Worm (Caenorhabditis elegans) whole organism, L3 larva: Measurements from ENCODE around the gene wht-6.
A peak's percentile ranks its signal among the peaks of the same experiment; 100 is the strongest.

Source experiments
- R02D3.7 ChIP-seq: fragments of 150-350 bp; optimal IDR thresholded peaks from 2 replicates; lab custom pipeline; 2014; ENCODE audit warnings: missing biosample characterization, missing genetic modification characterization
- ama-1 ChIP-seq: fragments of 150-350 bp; optimal IDR thresholded peaks from 2 replicates; lab custom pipeline; 2018
- ceh-28 ChIP-seq: fragments of 150-350 bp; optimal IDR thresholded peaks from 2 replicates; lab custom pipeline; 2014; ENCODE audit warnings: missing biosample characterization, missing genetic modification reagents, missing genetic modification characterization
- ceh-9 ChIP-seq: sonication (generic microtip); optimal IDR thresholded peaks from 2 replicates; lab custom pipeline; 2018; ENCODE audit warnings: missing biosample characterization, missing genetic modification characterization
- daf-12 ChIP-seq: fragments of 150-350 bp; optimal IDR thresholded peaks from 2 replicates; lab custom pipeline; 2014; ENCODE audit warnings: missing biosample characterization, missing genetic modification reagents, missing genetic modification characterization
- egl-27 ChIP-seq: sonication (generic microtip); optimal IDR thresholded peaks from 4 replicates; lab custom pipeline; 2017; ENCODE audit warnings: missing biosample characterization, missing genetic modification reagents, missing genetic modification characterization
- egl-5 ChIP-seq: fragments of 150-350 bp; optimal IDR thresholded peaks from 2 replicates; lab custom pipeline; 2017; ENCODE audit warnings: missing biosample characterization, missing genetic modification reagents, missing genetic modification characterization, inconsistent platforms
- elt-1 ChIP-seq: fragments of 150-350 bp; optimal IDR thresholded peaks from 2 replicates; lab custom pipeline; 2014; ENCODE audit warnings: missing biosample characterization, missing genetic modification characterization
- elt-2 ChIP-seq: sonication (generic microtip); optimal IDR thresholded peaks from 2 replicates; lab custom pipeline; 2016; ENCODE audit warnings: missing genetic modification reagents, mild to moderate bottlenecking, missing genetic modification characterization, missing compliant biosample characterization
- elt-3 ChIP-seq, 3 experiments: fragments of 150-350 bp in 1 of 3; sonication (generic microtip) in 2 of 3; optimal IDR thresholded peaks; 2 replicates in 2 of 3; 4 replicates in 1 of 3; lab custom pipeline; 2014 to 2017; ENCODE audit warnings: missing biosample characterization in 3 of 3, missing genetic modification characterization in 3 of 3
- eor-1 ChIP-seq, 2 experiments: fragments of 150-350 bp; optimal IDR thresholded peaks; 2 replicates each; lab custom pipeline; 2014 to 2018; ENCODE audit warnings: missing biosample characterization in 2 of 2, missing genetic modification characterization in 2 of 2
- fkh-10 ChIP-seq: sonication (generic microtip); optimal IDR thresholded peaks from 2 replicates; lab custom pipeline; 2017; ENCODE audit warnings: missing biosample characterization, missing genetic modification reagents, missing genetic modification characterization
- fkh-2 ChIP-seq: fragments of 150-350 bp; optimal IDR thresholded peaks from 2 replicates; lab custom pipeline; 2014; ENCODE audit warnings: missing biosample characterization, missing genetic modification reagents, missing genetic modification characterization
- hmg-11 ChIP-seq: sonication (generic microtip); optimal IDR thresholded peaks from 2 replicates; lab custom pipeline; 2016; ENCODE audit warnings: missing genetic modification characterization, missing compliant biosample characterization
- jun-1 ChIP-seq: fragments of 150-350 bp; optimal IDR thresholded peaks from 2 replicates; lab custom pipeline; 2014; ENCODE audit warnings: missing biosample characterization, missing genetic modification reagents, missing genetic modification characterization
- lin-15B ChIP-seq: fragments of 150-350 bp; optimal IDR thresholded peaks from 2 replicates; lab custom pipeline; 2014; ENCODE audit warnings: missing biosample characterization, missing genetic modification characterization
- lin-39 ChIP-seq: fragments of 150-350 bp; optimal IDR thresholded peaks from 2 replicates; lab custom pipeline; 2018; ENCODE audit warnings: missing biosample characterization, missing genetic modification reagents, missing genetic modification characterization
- lsy-12 ChIP-seq: sonication (generic microtip); optimal IDR thresholded peaks from 2 replicates; lab custom pipeline; 2016; ENCODE audit warnings: mild to moderate bottlenecking, missing genetic modification characterization, missing compliant biosample characterization
- mdl-1 ChIP-seq: fragments of 150-350 bp; optimal IDR thresholded peaks from 2 replicates; lab custom pipeline; 2014; ENCODE audit warnings: missing biosample characterization, missing genetic modification characterization
- mml-1 ChIP-seq: fragments of 150-350 bp; sonication (generic microtip); optimal IDR thresholded peaks from 3 replicates; lab custom pipeline; 2014; ENCODE audit warnings: missing biosample characterization, missing genetic modification characterization
- nfya-1 ChIP-seq: sonication (generic microtip); optimal IDR thresholded peaks from 2 replicates; lab custom pipeline; 2017; ENCODE audit warnings: missing genetic modification characterization, mild to moderate bottlenecking, missing compliant biosample characterization, antibody characterized with exemption, moderate library complexity; ENCODE audit not compliant: insufficient read depth
- nhr-11 ChIP-seq: fragments of 150-350 bp; optimal IDR thresholded peaks from 2 replicates; lab custom pipeline; 2014; ENCODE audit warnings: missing biosample characterization, missing genetic modification characterization
- nhr-12 ChIP-seq: fragments of 150-350 bp; optimal IDR thresholded peaks from 2 replicates; lab custom pipeline; 2014; ENCODE audit warnings: missing biosample characterization, missing genetic modification characterization
- nhr-23 ChIP-seq: fragments of 150-350 bp; optimal IDR thresholded peaks from 2 replicates; lab custom pipeline; 2014; ENCODE audit warnings: missing biosample characterization, missing genetic modification reagents, missing genetic modification characterization
- nhr-237 ChIP-seq: fragments of 150-350 bp; optimal IDR thresholded peaks from 2 replicates; lab custom pipeline; 2014; ENCODE audit warnings: missing biosample characterization, missing genetic modification characterization
- nhr-25 ChIP-seq: sonication (generic microtip); optimal IDR thresholded peaks from 2 replicates; lab custom pipeline; 2017; ENCODE audit warnings: missing biosample characterization, missing genetic modification characterization
- nhr-43 ChIP-seq: sonication (generic microtip); optimal IDR thresholded peaks from 2 replicates; lab custom pipeline; 2016; ENCODE audit warnings: mild to moderate bottlenecking, missing genetic modification characterization, missing compliant biosample characterization; ENCODE audit not compliant: poor library complexity, severe bottlenecking
- nhr-67 ChIP-seq: fragments of 150-350 bp; optimal IDR thresholded peaks from 2 replicates; lab custom pipeline; 2014; ENCODE audit warnings: missing biosample characterization, missing genetic modification characterization
- nhr-76 ChIP-seq: fragments of 150-350 bp; sonication (generic microtip); optimal IDR thresholded peaks from 5 replicates; lab custom pipeline; 2014; ENCODE audit warnings: missing biosample characterization, missing genetic modification characterization
- nhr-77 ChIP-seq: fragments of 150-350 bp; optimal IDR thresholded peaks from 2 replicates; lab custom pipeline; 2014; ENCODE audit warnings: missing biosample characterization, missing genetic modification characterization
- pha-4 ChIP-seq: fragments of 150-350 bp; optimal IDR thresholded peaks from 2 replicates; lab custom pipeline; 2014; ENCODE audit warnings: missing biosample characterization, missing genetic modification reagents, missing genetic modification characterization
- pqm-1 ChIP-seq: fragments of 150-350 bp; optimal IDR thresholded peaks from 2 replicates; lab custom pipeline; 2017; ENCODE audit warnings: missing biosample characterization, missing genetic modification characterization, inconsistent platforms
- skn-1 ChIP-seq: fragments of 150-350 bp; optimal IDR thresholded peaks from 2 replicates; lab custom pipeline; 2014; ENCODE audit warnings: missing biosample characterization, missing genetic modification characterization
- snpc-4 ChIP-seq: fragments of 150-350 bp; optimal IDR thresholded peaks from 2 replicates; lab custom pipeline; 2014; ENCODE audit warnings: missing biosample characterization, missing genetic modification characterization
- tbx-2 ChIP-seq: sonication (generic microtip); optimal IDR thresholded peaks from 2 replicates; lab custom pipeline; 2016; ENCODE audit warnings: mild to moderate bottlenecking, missing genetic modification characterization, missing compliant biosample characterization
- unc-39 ChIP-seq: sonication (generic microtip); optimal IDR thresholded peaks from 4 replicates; lab custom pipeline; 2017; ENCODE audit warnings: missing biosample characterization, missing genetic modification characterization
- unc-62 ChIP-seq: fragments of 150-350 bp; sonication (generic microtip); optimal IDR thresholded peaks from 4 replicates; lab custom pipeline; 2014; ENCODE audit warnings: missing biosample characterization, missing genetic modification reagents, missing genetic modification characterization
- zag-1 ChIP-seq: fragments of 150-350 bp; optimal IDR thresholded peaks from 2 replicates; lab custom pipeline; 2014; ENCODE audit warnings: missing biosample characterization, missing genetic modification characterization

The wht-6 gene

DNA sequence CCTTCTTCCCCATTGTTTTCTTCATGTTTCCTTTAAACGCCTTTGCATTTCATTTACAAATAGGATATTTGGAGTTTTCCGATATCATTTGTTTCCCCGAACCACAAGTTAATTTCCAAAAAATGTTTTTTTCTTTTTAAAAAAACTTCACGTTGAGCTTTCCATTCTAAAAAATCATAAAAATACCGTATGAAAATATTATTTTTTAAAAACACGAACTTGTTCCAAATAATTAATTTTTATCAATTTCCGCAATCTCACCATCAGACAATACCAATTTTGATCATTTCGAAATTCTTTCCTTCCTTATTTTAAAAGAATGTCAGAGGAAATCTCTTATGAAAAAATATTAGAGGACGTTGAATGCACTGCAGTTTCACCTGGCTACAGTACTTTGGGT, at the start of gene wht-6:
TSS of gene wht-6 (plus strand) at position 301 of the 400 bp plus-strand sequence.
- TF ChIP-seq lin-39 (tag; lab: Kevin White, UChicago) = no peak
- no peak for TF ChIP-seq eor-1 (tag; optimal IDR thresholded peaks at IDR 0.05; lab: Kevin White, UChicago)
- no peak for TF ChIP-seq mml-1 (tag; lab: Kevin White, UChicago)
- TF ChIP-seq unc-39 = no peak
- no peak for TF ChIP-seq fkh-10 (GFP tag; lab: Kevin White, UChicago)
- TF ChIP-seq nhr-11 (tag; lab: Kevin White, UChicago) = no peak
- TF ChIP-seq daf-12 (tag; lab: Kevin White, UChicago) = no peak
- no peak for TF ChIP-seq skn-1 (tag; lab: Kevin White, UChicago)
- no peak for TF ChIP-seq hmg-11 (tag; lab: Kevin White, UChicago)
- no peak for TF ChIP-seq nhr-67 (tag; lab: Kevin White, UChicago)
- no peak for TF ChIP-seq egl-5 (tag; lab: Kevin White, UChicago)
- no peak for TF ChIP-seq nhr-12 (tag; lab: Kevin White, UChicago)
- no peak for TF ChIP-seq fkh-2 (tag; lab: Kevin White, UChicago)
- no peak for TF ChIP-seq R02D3.7 (tag; lab: Kevin White, UChicago)
- TF ChIP-seq nhr-77 (tag; lab: Kevin White, UChicago) = no peak
- no peak for TF ChIP-seq snpc-4
- TF ChIP-seq nhr-25 (tag; lab: Kevin White, UChicago) = no peak
- TF ChIP-seq nhr-76 (tag; lab: Kevin White, UChicago) = no peak
- no peak for TF ChIP-seq nfya-1 (tag; lab: Kevin White, UChicago)
- TF ChIP-seq elt-3 (tag; optimal IDR thresholded peaks at IDR 0.05; lab: Kevin White, UChicago) = no peak
- TF ChIP-seq, all 47 proteins: peak for 0

DNA sequence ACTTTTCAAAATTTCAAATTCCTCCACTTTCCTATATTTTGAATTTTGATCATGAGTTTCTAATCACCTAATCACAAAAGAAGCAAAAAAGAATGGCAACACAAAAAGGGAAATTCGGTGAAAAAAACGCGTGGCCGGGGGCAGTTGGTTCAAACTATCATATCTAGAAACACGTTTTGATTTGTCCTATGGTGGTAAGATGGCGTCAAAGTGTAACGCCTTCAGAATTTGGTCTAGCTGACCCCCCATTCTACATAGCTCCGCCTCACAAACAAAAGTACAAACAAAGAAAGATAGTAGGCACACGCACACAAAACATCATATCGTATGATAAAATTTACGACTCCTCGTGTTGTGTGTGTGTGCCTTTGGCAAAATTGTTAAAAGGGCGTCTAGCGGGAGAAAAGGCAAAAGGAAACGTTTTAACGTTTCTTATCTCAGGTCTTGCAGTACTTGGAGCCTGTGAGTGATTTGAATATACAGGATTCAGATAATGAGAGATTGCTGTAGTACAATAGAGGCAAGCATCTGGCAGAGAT, 49.5 kb upstream of the wht-6 start:
- TF ChIP-seq elt-2 (tag; lab: Kevin White, UChicago) (peak; percentile 91), unc-62 (no peak), lin-15B (tag; lab: Kevin White, UChicago) (no peak), nfya-1 (tag; lab: Kevin White, UChicago) (no peak), pqm-1 (tag; lab: Kevin White, UChicago) (peak; percentile 89), tbx-2 (no peak), nhr-43 (tag; lab: Kevin White, UChicago) (peak; percentile 72), lin-39 (tag; lab: Kevin White, UChicago) (no peak), mdl-1 (tag; lab: Kevin White, UChicago) (peak; percentile 47), elt-3 (tag; optimal IDR thresholded peaks at IDR 0.05; lab: Kevin White, UChicago) (peak in 1 of 3 experiments; percentile 3), pha-4 (tag; lab: Kevin White, UChicago) (peak; percentile 19)

DNA sequence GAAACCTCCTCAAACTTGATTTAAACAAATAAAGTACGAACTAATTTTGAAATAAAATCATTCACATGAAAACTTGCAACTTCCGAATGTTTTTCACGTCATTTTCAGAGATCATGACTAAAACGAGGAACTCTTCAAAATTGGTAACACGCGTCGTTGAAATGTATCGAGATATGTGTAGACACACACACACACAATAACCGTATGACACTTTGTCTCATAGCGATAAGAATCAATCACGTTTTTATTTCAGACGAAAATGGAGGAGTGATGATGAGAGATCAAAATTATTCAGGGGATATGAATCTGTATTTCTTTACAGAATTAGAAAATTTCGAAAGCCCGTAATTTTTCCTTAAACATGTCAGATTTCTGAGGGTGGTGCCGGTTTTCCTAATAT, 48.8 kb upstream of the wht-6 start:
- TF ChIP-seq elt-2 (tag; lab: Kevin White, UChicago) (peak; percentile 34), pqm-1 (tag; lab: Kevin White, UChicago) (peak; percentile 85), jun-1 (tag; lab: Kevin White, UChicago) (peak; percentile 10), nhr-237 (tag; lab: Kevin White, UChicago) (no peak), lsy-12 (tag; lab: Kevin White, UChicago) (peak; percentile 2), pha-4 (tag; lab: Kevin White, UChicago) (no peak), elt-1 (tag; lab: Kevin White, UChicago) (peak; percentile 14), mdl-1 (tag; lab: Kevin White, UChicago) (no peak)

- no peak for TF ChIP-seq nhr-12 (tag; lab: Kevin White, UChicago)
- TF ChIP-seq ama-1 (lab: Kevin White, UChicago) = no peak
- no peak for TF ChIP-seq egl-27 (tag; lab: Kevin White, UChicago)
Measured at ce11 chrIII:6427205-6427604, 44.3 kb upstream of the wht-6 start, which contains the start of gene C05D11.8. Gene C05D11.8 (minus strand): TSS chrIII:6427305.

DNA sequence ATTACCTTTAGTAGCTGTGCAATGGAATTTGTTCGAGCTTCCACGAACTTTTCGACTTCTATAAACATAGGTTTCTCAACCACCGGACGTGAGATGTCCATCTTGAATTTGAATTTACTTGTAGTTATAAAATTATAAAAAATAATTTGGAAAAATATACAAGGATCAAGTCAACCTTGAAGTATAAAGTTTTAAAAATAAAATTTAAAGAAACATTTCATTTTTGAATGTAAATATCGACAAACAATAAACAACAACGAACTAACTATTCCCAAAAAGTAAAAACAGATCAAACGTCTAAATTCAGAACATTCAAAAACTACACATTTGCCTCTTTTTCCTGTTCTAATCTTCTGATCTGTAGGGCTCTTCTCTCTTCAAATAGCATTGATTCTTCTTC, 40.7 kb upstream of the wht-6 start, which contains the start of gene popl-1:
TSS of gene popl-1 (minus strand) at position 101 of the 400 bp plus-strand sequence.
- no peak for TF ChIP-seq R02D3.7 (tag; lab: Kevin White, UChicago)
- no peak for TF ChIP-seq ceh-9 (tag; lab: Kevin White, UChicago)
- no peak for TF ChIP-seq nhr-23
- no peak for TF ChIP-seq egl-5 (tag; lab: Kevin White, UChicago)
- no peak for TF ChIP-seq ceh-28 (tag; lab: Kevin White, UChicago)
- TF ChIP-seq tbx-2 = no peak
- no peak for TF ChIP-seq unc-39
- TF ChIP-seq snpc-4 = no peak
- no peak for TF ChIP-seq nhr-76 (tag; lab: Kevin White, UChicago)
- no peak for TF ChIP-seq zag-1 (tag; lab: Kevin White, UChicago)
